Fruit fly (Drosophila melanogaster): ENCODE measurements around the gene ND-20L.

Gene ND-20L

DNA sequence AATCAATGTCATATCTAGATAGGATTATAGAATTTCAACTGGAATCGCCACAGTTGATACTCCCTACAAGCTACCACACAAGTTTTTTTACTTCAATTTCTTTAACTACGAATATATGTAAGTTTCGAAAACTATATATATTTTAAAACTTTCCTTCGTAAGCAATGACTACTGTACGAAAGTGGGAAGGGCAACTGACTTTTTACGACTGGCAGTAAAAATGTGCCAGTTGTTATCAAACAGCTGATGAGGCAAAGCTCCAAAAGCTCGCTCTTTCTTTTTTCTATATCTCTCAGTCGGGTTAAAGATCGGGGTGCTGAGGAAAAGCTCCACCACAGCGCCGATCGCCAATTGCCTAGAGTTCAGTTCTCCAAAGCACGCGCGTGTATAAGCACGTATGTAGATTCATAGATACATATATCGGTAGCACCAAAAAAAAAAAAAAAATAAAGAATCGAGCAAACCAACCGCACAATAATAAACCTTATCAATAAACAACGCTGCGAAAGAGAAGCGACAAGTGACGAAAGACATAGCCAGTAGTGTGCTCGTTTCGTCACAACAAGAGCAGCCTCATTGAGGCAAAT is 36.5 kb upstream of the ND-20L start (continued):
- TF ChIP-seq wor (GFP tag; IDR thresholded peaks at IDR 0.05): peak; percentile 50; the same call in 1 of the 2 replicates
- TF ChIP-seq CG3726 (GFP tag; IDR thresholded peaks at IDR 0.05): no peak
- TF ChIP-seq Usf (GFP tag; optimal IDR thresholded peaks at IDR 0.05): no peak
- TF ChIP-seq CG42726 (GFP tag; IDR thresholded peaks at IDR 0.05; ENCODE audit: partially characterized antibody): no peak
- peak; percentile 68 for TF ChIP-seq CG4730 (GFP tag; IDR thresholded peaks at IDR 0.05)
- TF ChIP-seq Nf-YC (tag; optimal IDR thresholded peaks at IDR 0.05): peak; percentile 54
- TF ChIP-seq lola (GFP tag; optimal IDR thresholded peaks at IDR 0.05): no peak
- TF ChIP-seq lbe (GFP tag; optimal IDR thresholded peaks at IDR 0.05): no peak
- peak; percentile 10; the same call in 1 of the 2 replicates for TF ChIP-seq GATAe (GFP tag; conservative IDR thresholded peaks at IDR 0.05)
- no peak for TF ChIP-seq rib (GFP tag; IDR thresholded peaks at IDR 0.05)
- peak; percentile 31 to 39 for TF ChIP-seq dpn (GFP tag; optimal IDR thresholded peaks at IDR 0.05)
- peak; percentile 79 for TF ChIP-seq row (GFP tag; IDR thresholded peaks at IDR 0.05)
- peak; percentile 53; the same call in 1 of the 2 replicates for TF ChIP-seq cas (GFP tag; IDR thresholded peaks at IDR 0.05)
- TF ChIP-seq Deaf1 (tag; optimal IDR thresholded peaks at IDR 0.05): peak; percentile 78
- no peak for TF ChIP-seq br (optimal IDR thresholded peaks at IDR 0.05)
- no peak for TF ChIP-seq CG4360 (GFP tag; IDR thresholded peaks at IDR 0.05)
- no peak for TF ChIP-seq CG6175 (GFP tag; IDR thresholded peaks at IDR 0.05)
- TF ChIP-seq Oli (tag; optimal IDR thresholded peaks at IDR 0.05): peak; percentile 76
- peak; percentile 1 for TF ChIP-seq ems (GFP tag; optimal IDR thresholded peaks at IDR 0.05)
- TF ChIP-seq CG6683 (GFP tag; optimal IDR thresholded peaks at IDR 0.05): peak; percentile 24
- TF ChIP-seq CG15073 (GFP tag; optimal IDR thresholded peaks at IDR 0.05): no peak
- peak; percentile 64; the same call in 2 of the 3 replicates for TF ChIP-seq CG11695 (GFP tag; IDR thresholded peaks at IDR 0.05)
- no peak for TF ChIP-seq Camta (GFP tag; optimal IDR thresholded peaks at IDR 0.05)
- peak; percentile 51; the same call in 1 of the 2 replicates for TF ChIP-seq Adf1 (GFP tag; IDR thresholded peaks at IDR 0.05)
- TF ChIP-seq wdn (GFP tag; IDR thresholded peaks at IDR 0.05): peak; percentile 45; the same call in 1 of the 2 replicates
- peak; percentile 2 for TF ChIP-seq trem (tag; optimal IDR thresholded peaks at IDR 0.05)
- no peak for TF ChIP-seq CG15479 (GFP tag; optimal IDR thresholded peaks at IDR 0.05)
- TF ChIP-seq Dip3 (GFP tag; optimal IDR thresholded peaks at IDR 0.05): peak; percentile 61
- TF ChIP-seq twi (tag; optimal IDR thresholded peaks at IDR 0.05): no peak
- TF ChIP-seq pfk (GFP tag; optimal IDR thresholded peaks at IDR 0.05): peak; percentile 5
- TF ChIP-seq CG7556 (GFP tag; optimal IDR thresholded peaks at IDR 0.05): peak; percentile 69
- no peak for TF ChIP-seq CG12155 (GFP tag; optimal IDR thresholded peaks at IDR 0.05)
- TF ChIP-seq CG17385 (GFP tag; optimal IDR thresholded peaks at IDR 0.05): peak; percentile 66
- TF ChIP-seq CG13775 (GFP tag; optimal IDR thresholded peaks at IDR 0.05): no peak
- TF ChIP-seq B-H1 (GFP tag; IDR thresholded peaks at IDR 0.05): peak; percentile 52; the same call in 2 of the 3 replicates
- no peak for TF ChIP-seq Spps (tag; optimal IDR thresholded peaks at IDR 0.05)
- no peak for TF ChIP-seq ro (GFP tag; IDR thresholded peaks at IDR 0.05)
- peak; percentile 4 for TF ChIP-seq tin (GFP tag; optimal IDR thresholded peaks at IDR 0.05)
- TF ChIP-seq CG31388 (GFP tag; optimal IDR thresholded peaks at IDR 0.05): no peak
- TF ChIP-seq CG4707 (GFP tag; optimal IDR thresholded peaks at IDR 0.05): no peak
- peak; percentile 94 for TF ChIP-seq CG13894 (tag; optimal IDR thresholded peaks at IDR 0.05)
- TF ChIP-seq CG14441 (GFP tag; IDR thresholded peaks at IDR 0.05): peak; percentile 72
- TF ChIP-seq stwl (tag; optimal IDR thresholded peaks at IDR 0.05): no peak
- TF ChIP-seq MBD-R2 (GFP tag; IDR thresholded peaks at IDR 0.05): peak; percentile 32; the same call in 1 of the 2 replicates
- TF ChIP-seq lmd (GFP tag; IDR thresholded peaks at IDR 0.05): peak; percentile 70
- TF ChIP-seq CG1603 (tag; optimal IDR thresholded peaks at IDR 0.05): peak; percentile 41
- TF ChIP-seq scrt (GFP tag; optimal IDR thresholded peaks at IDR 0.05): peak; percentile 45
- TF ChIP-seq CG7745 (tag; optimal IDR thresholded peaks at IDR 0.05): no peak
- peak; percentile 70 for TF ChIP-seq slbo (GFP tag; IDR thresholded peaks at IDR 0.05)
- TF ChIP-seq CG18262 (tag; optimal IDR thresholded peaks at IDR 0.05): peak; percentile 66
- no peak for TF ChIP-seq tx (GFP tag; optimal IDR thresholded peaks at IDR 0.05)
